Worm (Caenorhabditis elegans): ENCODE data around the gene M01A8.1.

- TF ChIP-seq hnd-1 (tag; optimal IDR thresholded peaks at IDR 0.05) (no peak), ama-1 (optimal IDR thresholded peaks at IDR 0.05) (no peak), tra-4 (tag; optimal IDR thresholded peaks at IDR 0.05) (no peak)
Measured at ce11 chrIII:9272107-9272506, 15.0 kb downstream of the M01A8.1 start.
